Fruit fly (Drosophila melanogaster): ENCODE measurements around the gene CG1161.

dm6 chr3R:5354373-5355134 is at the start of gene CG1161, which contains the start of gene CG11999:
- no peak for TF ChIP-seq HLH106 (tag; optimal IDR thresholded peaks at IDR 0.05)
- no peak for TF ChIP-seq Mio (GFP tag; optimal IDR thresholded peaks at IDR 0.05)
- no peak for TF ChIP-seq psq (GFP tag; optimal IDR thresholded peaks at IDR 0.05)
- no peak for TF ChIP-seq pan (optimal IDR thresholded peaks at IDR 0.05)
- TF ChIP-seq CG32264 (GFP tag; optimal IDR thresholded peaks at IDR 0.05): no peak
